Fruit fly (Drosophila melanogaster): ENCODE data around the gene CG12065.

Gene CG12065

dm6 chrX:8573744-8574484, at the start of gene CG12065 (continued):
- TF ChIP-seq repo (GFP tag; optimal IDR thresholded peaks at IDR 0.05) (no peak), az2 (GFP tag; optimal IDR thresholded peaks at IDR 0.05) (no peak), Hsf (GFP tag; optimal IDR thresholded peaks at IDR 0.05) (no peak), CG10274 (GFP tag; optimal IDR thresholded peaks at IDR 0.05) (no peak), CG3407 (GFP tag; optimal IDR thresholded peaks at IDR 0.05) (peak; percentile 45), ase (GFP tag; IDR thresholded peaks at IDR 0.05) (no peak), lmd (GFP tag; IDR thresholded peaks at IDR 0.05) (no peak), danr (GFP tag; IDR thresholded peaks at IDR 0.05) (no peak), CG14050 (GFP tag; IDR thresholded peaks at IDR 0.05) (no peak), gem (tag; optimal IDR thresholded peaks at IDR 0.05) (peak; percentile 62), Oli (tag; optimal IDR thresholded peaks at IDR 0.05) (peak; percentile 38), PHDP (tag; optimal IDR thresholded peaks at IDR 0.05) (peak; percentile 79), onecut (GFP tag; IDR thresholded peaks at IDR 0.05) (no peak), emc (GFP tag; optimal IDR thresholded peaks at IDR 0.05) (no peak), CG1832 (GFP tag; optimal IDR thresholded peaks at IDR 0.05) (no peak), CG11247 (GFP tag; IDR thresholded peaks at IDR 0.05) (no peak), CG11093 (GFP tag; IDR thresholded peaks at IDR 0.05) (no peak), MBD-R2 (GFP tag; IDR thresholded peaks at IDR 0.05) (no peak; the same call in 1 of the 2 replicates), her (GFP tag; optimal IDR thresholded peaks at IDR 0.05) (no peak), Lhr (GFP tag; optimal IDR thresholded peaks at IDR 0.05) (peak; percentile 90), fd96Cb (tag; optimal IDR thresholded peaks at IDR 0.05) (peak; percentile 17), sob (GFP tag; IDR thresholded peaks at IDR 0.05) (no peak; the same call in 1 of the 2 replicates), dati (GFP tag; IDR thresholded peaks at IDR 0.05) (no peak), CG10267 (tag; optimal IDR thresholded peaks at IDR 0.05) (peak; percentile 38), fd102C (GFP tag; optimal IDR thresholded peaks at IDR 0.05) (no peak), CG7928 (GFP tag; optimal IDR thresholded peaks at IDR 0.05) (no peak), CG9876 (GFP tag; optimal IDR thresholded peaks at IDR 0.05) (no peak)

- no peak for TF ChIP-seq Hand (GFP tag; optimal IDR thresholded peaks at IDR 0.05)
- peak in 1 of 2 experiments; percentile 90 for TF ChIP-seq Pdp1 (GFP tag; optimal IDR thresholded peaks at IDR 0.05)
- TF ChIP-seq CG18476 (GFP tag; optimal IDR thresholded peaks at IDR 0.05): no peak
- TF ChIP-seq CG7839 (tag; optimal IDR thresholded peaks at IDR 0.05): no peak
- TF ChIP-seq CG2120 (GFP tag; optimal IDR thresholded peaks at IDR 0.05): no peak
- TF ChIP-seq CG1233 (GFP tag; optimal IDR thresholded peaks at IDR 0.05): no peak
- TF ChIP-seq Myb (GFP tag; optimal IDR thresholded peaks at IDR 0.05): no peak
- no peak for TF ChIP-seq run (tag; optimal IDR thresholded peaks at IDR 0.05)
- TF ChIP-seq D19B (GFP tag; optimal IDR thresholded peaks at IDR 0.05): peak; percentile 13
- no peak for TF ChIP-seq CG7556 (GFP tag; optimal IDR thresholded peaks at IDR 0.05)
- TF ChIP-seq CG10979 (tag; optimal IDR thresholded peaks at IDR 0.05): no peak
- TF ChIP-seq Meics (GFP tag; optimal IDR thresholded peaks at IDR 0.05): no peak
- TF ChIP-seq usp (GFP tag; optimal IDR thresholded peaks at IDR 0.05): no peak
- no peak for TF ChIP-seq CG8924 (tag; optimal IDR thresholded peaks at IDR 0.05)
Observed at dm6 chrX:8529598-8529997, 44.5 kb upstream of the CG12065 start, which contains the start of gene PIP82. TSS of gene PIP82 (minus strand) at chrX:8529698.

All from whole organism, embryonic.